Fruit fly (Drosophila melanogaster): Measurements from ENCODE around the gene hzg.

Gene hzg

dm6 chr3L:16033090-16033828 lies 28.7 kb upstream of the hzg start, which contains the start of the genes CG42717 and CG42716:
TSS of gene CG42717 (minus strand) at chr3L:16033190.
TSS of gene CG42716 (plus strand) at chr3L:16033778.
- no peak for TF ChIP-seq sob (GFP tag; IDR thresholded peaks at IDR 0.05)
- no peak for TF ChIP-seq CG10565 (GFP tag; optimal IDR thresholded peaks at IDR 0.05)
- TF ChIP-seq sna (GFP tag; IDR thresholded peaks at IDR 0.05; ENCODE audit: partially characterized antibody) = no peak

- no peak for TF ChIP-seq wek (GFP tag; optimal IDR thresholded peaks at IDR 0.05)
- no peak for TF ChIP-seq pb (GFP tag; optimal IDR thresholded peaks at IDR 0.05)
- TF ChIP-seq vfl (GFP tag; optimal IDR thresholded peaks at IDR 0.05) = no peak
- TF ChIP-seq Deaf1 (tag; optimal IDR thresholded peaks at IDR 0.05) = no peak
- TF ChIP-seq CG2120 (GFP tag; optimal IDR thresholded peaks at IDR 0.05) = no peak
- TF ChIP-seq gcm2 (GFP tag; optimal IDR thresholded peaks at IDR 0.05) = no peak
- peak; percentile 63 for TF ChIP-seq sqz (GFP tag; optimal IDR thresholded peaks at IDR 0.05)
- no peak for TF ChIP-seq pan (optimal IDR thresholded peaks at IDR 0.05)
- TF ChIP-seq pan (GFP tag; optimal IDR thresholded peaks at IDR 0.05 in 1 of 2, IDR thresholded peaks at IDR 0.05 in 1 of 2) = peak in 1 of 2 experiments; percentile 81
- TF ChIP-seq CG11085 (GFP tag; IDR thresholded peaks at IDR 0.05) = no peak
- TF ChIP-seq C15 (GFP tag; IDR thresholded peaks at IDR 0.05) = no peak
- TF ChIP-seq CG33557 (GFP tag; optimal IDR thresholded peaks at IDR 0.05) = no peak
- TF ChIP-seq CG14710 (tag; optimal IDR thresholded peaks at IDR 0.05) = no peak
- TF ChIP-seq CG34422 (GFP tag; IDR thresholded peaks at IDR 0.05) = no peak
- no peak for TF ChIP-seq Taf1 (GFP tag; IDR thresholded peaks at IDR 0.05)
- 0 out of 3 replicates have a peak, but pooled peaks have one; percentile 26 for TF ChIP-seq z (GFP tag; IDR thresholded peaks at IDR 0.05)
- TF ChIP-seq crc (GFP tag; optimal IDR thresholded peaks at IDR 0.05) = no peak
- no peak for TF ChIP-seq CG10565 (GFP tag; optimal IDR thresholded peaks at IDR 0.05)
- no peak for TF ChIP-seq aop (GFP tag; IDR thresholded peaks at IDR 0.05)
- TF ChIP-seq CG1647 (GFP tag; optimal IDR thresholded peaks at IDR 0.05) = no peak
- TF ChIP-seq amos (GFP tag; IDR thresholded peaks at IDR 0.05; ENCODE audit: partially characterized antibody) = no peak
- peak; percentile 43 for TF ChIP-seq yki (optimal IDR thresholded peaks at IDR 0.05)
- no peak for TF ChIP-seq CG12942 (GFP tag; optimal IDR thresholded peaks at IDR 0.05)
- TF ChIP-seq ind (GFP tag; optimal IDR thresholded peaks at IDR 0.05) = no peak
- TF ChIP-seq CG13775 (GFP tag; optimal IDR thresholded peaks at IDR 0.05) = no peak
- TF ChIP-seq chn (GFP tag; optimal IDR thresholded peaks at IDR 0.05) = no peak
- TF ChIP-seq CG5953 (GFP tag; IDR thresholded peaks at IDR 0.05) = no peak
- no peak for TF ChIP-seq CG7963 (GFP tag; IDR thresholded peaks at IDR 0.05; ENCODE audit: partially characterized antibody)
- TF ChIP-seq CG9437 (GFP tag; optimal IDR thresholded peaks at IDR 0.05) = no peak
- TF ChIP-seq CG31441 (GFP tag; IDR thresholded peaks at IDR 0.05) = no peak
- TF ChIP-seq org-1 (GFP tag; optimal IDR thresholded peaks at IDR 0.05) = no peak
- TF ChIP-seq bsh (GFP tag; optimal IDR thresholded peaks at IDR 0.05) = no peak
- peak; percentile 75 to 78 for TF ChIP-seq Trl (optimal IDR thresholded peaks at IDR 0.05)
- no peak for TF ChIP-seq Trl (GFP tag; optimal IDR thresholded peaks at IDR 0.05)
- TF ChIP-seq CoRest (tag; optimal IDR thresholded peaks at IDR 0.05) = no peak
- no peak for TF ChIP-seq gro (GFP tag; optimal IDR thresholded peaks at IDR 0.05)
- TF ChIP-seq CG13624 (GFP tag; optimal IDR thresholded peaks at IDR 0.05) = no peak
- no peak for TF ChIP-seq her (GFP tag; optimal IDR thresholded peaks at IDR 0.05)
- TF ChIP-seq CG18764 (GFP tag; optimal IDR thresholded peaks at IDR 0.05) = no peak
- no peak for TF ChIP-seq Ets65A (GFP tag)
- TF ChIP-seq unc-4 (GFP tag; IDR thresholded peaks at IDR 0.05; ENCODE audit: partially characterized antibody) = no peak
- TF ChIP-seq ems (GFP tag; optimal IDR thresholded peaks at IDR 0.05) = no peak
- TF ChIP-seq HLH3B (GFP tag; IDR thresholded peaks at IDR 0.05) = no peak
- TF ChIP-seq Vsx1 (GFP tag; optimal IDR thresholded peaks at IDR 0.05) = no peak
- no peak for TF ChIP-seq CG31224 (GFP tag; IDR thresholded peaks at IDR 0.05)
- TF ChIP-seq CG7987 (GFP tag; optimal IDR thresholded peaks at IDR 0.05) = no peak
- no peak for TF ChIP-seq phol (tag; optimal IDR thresholded peaks at IDR 0.05)
- TF ChIP-seq luna (GFP tag; optimal IDR thresholded peaks at IDR 0.05) = no peak
Measured at dm6 chr3L:16028924-16029323, 24.4 kb upstream of the hzg start.
